Worm (Caenorhabditis elegans): ENCODE data around the gene T08D10.5.

The T08D10.5 gene

DNA sequence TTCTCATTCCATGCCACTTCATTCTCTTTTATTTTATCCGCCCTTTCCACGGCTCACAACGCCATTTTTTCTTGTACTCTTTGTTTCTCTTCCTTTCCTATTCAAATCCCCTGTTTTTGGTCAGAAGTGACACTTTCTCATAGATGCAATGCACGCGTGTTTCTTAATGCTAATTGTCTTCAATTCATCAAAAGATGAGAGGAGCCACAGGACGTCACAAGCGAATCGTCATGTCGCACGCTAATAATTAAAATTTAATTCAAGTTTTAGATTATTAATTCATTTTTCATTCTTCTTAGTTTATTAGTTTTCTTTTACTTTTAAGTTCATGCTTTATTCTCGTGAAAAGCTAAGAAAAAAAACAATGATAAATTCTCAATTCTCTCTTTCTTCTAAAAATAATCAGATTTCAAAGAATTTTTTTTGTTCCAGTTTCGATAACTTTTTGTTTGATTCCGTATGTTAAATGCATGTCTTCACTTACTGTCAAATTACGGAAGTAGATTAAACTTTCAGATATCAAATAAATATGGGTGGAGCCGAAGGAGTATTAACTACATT is 36.5 kb upstream of the T08D10.5 start, which contains the start of gene Y62H9A.14:
TSS of gene Y62H9A.14 (plus strand) at position 511 of the 561 bp plus-strand sequence.
- TF ChIP-seq mab-5 (tag; optimal IDR thresholded peaks at IDR 0.05) (no peak), C34F6.9 (tag; optimal IDR thresholded peaks at IDR 0.05) (no peak), ceh-16 (tag; optimal IDR thresholded peaks at IDR 0.05) (no peak), nhr-12 (tag; optimal IDR thresholded peaks at IDR 0.05) (no peak)

DNA sequence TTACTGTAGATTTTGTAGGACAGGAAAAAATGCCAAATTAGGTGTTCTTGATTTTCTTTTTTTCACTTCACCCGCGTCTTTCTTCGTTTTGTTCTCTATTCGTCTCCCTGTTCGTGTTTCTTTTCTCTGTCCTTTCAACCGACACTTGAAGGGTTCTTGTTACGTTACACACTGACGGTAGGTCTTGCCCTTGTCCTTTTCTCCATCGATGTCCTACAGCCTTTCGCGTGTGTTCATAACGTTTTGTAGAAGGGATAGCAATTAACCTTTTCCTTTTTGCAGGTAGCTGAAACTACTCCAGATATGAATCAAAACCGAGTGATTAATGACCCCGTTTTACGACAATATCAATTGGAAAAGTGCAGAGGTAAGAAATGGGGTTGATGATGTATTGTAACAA is 33.2 kb upstream of the T08D10.5 start, which contains the start of gene F55G7.1:
TSS of gene F55G7.1 (plus strand) at position 276 of the 400 bp plus-strand sequence.
- TF ChIP-seq snpc-4 (tag; optimal IDR thresholded peaks at IDR 0.05) (peak; percentile 52), crh-2 (tag; optimal IDR thresholded peaks at IDR 0.05) (peak; percentile 70), skn-1 (tag; optimal IDR thresholded peaks at IDR 0.05) (no peak), ceh-82 (tag; optimal IDR thresholded peaks at IDR 0.05) (no peak), sma-3 (GFP tag; optimal IDR thresholded peaks at IDR 0.05) (peak; percentile 68), zag-1 (tag; optimal IDR thresholded peaks at IDR 0.05) (no peak), unc-62 (GFP tag; optimal IDR thresholded peaks at IDR 0.05) (no peak), Y55F3AM.14 (GFP tag; optimal IDR thresholded peaks at IDR 0.05) (peak; percentile 2), unc-55 (GFP tag; optimal IDR thresholded peaks at IDR 0.05) (no peak), nhr-237 (tag; optimal IDR thresholded peaks at IDR 0.05) (peak; percentile 39), nhr-11 (tag; optimal IDR thresholded peaks at IDR 0.05) (no peak), fos-1 (tag; optimal IDR thresholded peaks at IDR 0.05) (peak; percentile 52), nhr-6 (tag; optimal IDR thresholded peaks at IDR 0.05) (peak; percentile 35), nhr-23 (tag; optimal IDR thresholded peaks at IDR 0.05) (no peak), lin-11 (tag; optimal IDR thresholded peaks at IDR 0.05) (no peak), unc-39 (tag; optimal IDR thresholded peaks at IDR 0.05) (no peak), elt-3 (tag; optimal IDR thresholded peaks at IDR 0.05) (no peak), F13H6.1 (tag; optimal IDR thresholded peaks at IDR 0.05) (peak; percentile 35), nhr-25 (tag; optimal IDR thresholded peaks at IDR 0.05) (no peak), sem-4 (tag; optimal IDR thresholded peaks at IDR 0.05) (no peak), R02D3.7 (tag; optimal IDR thresholded peaks at IDR 0.05) (no peak), peb-1 (tag; optimal IDR thresholded peaks at IDR 0.05) (no peak), mdl-1 (tag; optimal IDR thresholded peaks at IDR 0.05) (no peak), aly-2 (tag; optimal IDR thresholded peaks at IDR 0.05) (no peak), ama-1 (optimal IDR thresholded peaks at IDR 0.05) (no peak), nhr-129 (tag; optimal IDR thresholded peaks at IDR 0.05) (peak; percentile 87), alr-1 (tag; optimal IDR thresholded peaks at IDR 0.05) (no peak), dmd-4 (tag; optimal IDR thresholded peaks at IDR 0.05) (no peak), ztf-1 (GFP tag; conservative IDR thresholded peaks at IDR 0.05) (no peak), elt-1 (tag; optimal IDR thresholded peaks at IDR 0.05) (no peak), ztf-11 (tag; optimal IDR thresholded peaks at IDR 0.05) (no peak), sma-9 (GFP tag; optimal IDR thresholded peaks at IDR 0.05) (peak; percentile 63), sma-9 (tag; optimal IDR thresholded peaks at IDR 0.05) (no peak), C34F6.9 (tag; optimal IDR thresholded peaks at IDR 0.05) (peak; percentile 42), mbf-1 (tag; optimal IDR thresholded peaks at IDR 0.05) (no peak), lin-39 (tag; optimal IDR thresholded peaks at IDR 0.05) (no peak), lin-13 (GFP tag; optimal IDR thresholded peaks at IDR 0.05) (peak; percentile 4), nhr-10 (tag; optimal IDR thresholded peaks at IDR 0.05) (no peak), mab-5 (tag; optimal IDR thresholded peaks at IDR 0.05) (peak; percentile 17), ceh-16 (tag; optimal IDR thresholded peaks at IDR 0.05) (no peak), ZK546.5 (tag; optimal IDR thresholded peaks at IDR 0.05) (no peak), lsy-2 (tag; optimal IDR thresholded peaks at IDR 0.05) (peak in 1 of 2 experiments; percentile 31), gmeb-1 (tag; optimal IDR thresholded peaks at IDR 0.05) (peak; percentile 65), egl-27 (tag; optimal IDR thresholded peaks at IDR 0.05) (no peak), nhr-77 (tag; optimal IDR thresholded peaks at IDR 0.05) (peak; percentile 27), nhr-21 (tag; optimal IDR thresholded peaks at IDR 0.05) (peak; percentile 76), blmp-1 (tag; optimal IDR thresholded peaks at IDR 0.05; ENCODE audit: insufficient read depth) (no peak)

All from whole organism, L2 larva.